Worm (Caenorhabditis elegans) whole organism, L3 larva: ENCODE measurements around the gene Y54F10BM.3.

Experiments
- ama-1 ChIP-seq: fragments of 150-350 bp; optimal IDR thresholded peaks from 2 replicates; lab custom pipeline; 2018
- hmg-11 ChIP-seq: sonication (generic microtip); optimal IDR thresholded peaks from 2 replicates; lab custom pipeline; 2016; ENCODE audit warnings: missing genetic modification characterization, missing compliant biosample characterization
- jun-1 ChIP-seq: fragments of 150-350 bp; optimal IDR thresholded peaks from 2 replicates; lab custom pipeline; 2014; ENCODE audit warnings: missing biosample characterization, missing genetic modification reagents, missing genetic modification characterization
- nhr-76 ChIP-seq: fragments of 150-350 bp; sonication (generic microtip); optimal IDR thresholded peaks from 5 replicates; lab custom pipeline; 2014; ENCODE audit warnings: missing biosample characterization, missing genetic modification characterization
- nhr-77 ChIP-seq: fragments of 150-350 bp; optimal IDR thresholded peaks from 2 replicates; lab custom pipeline; 2014; ENCODE audit warnings: missing biosample characterization, missing genetic modification characterization

DNA sequence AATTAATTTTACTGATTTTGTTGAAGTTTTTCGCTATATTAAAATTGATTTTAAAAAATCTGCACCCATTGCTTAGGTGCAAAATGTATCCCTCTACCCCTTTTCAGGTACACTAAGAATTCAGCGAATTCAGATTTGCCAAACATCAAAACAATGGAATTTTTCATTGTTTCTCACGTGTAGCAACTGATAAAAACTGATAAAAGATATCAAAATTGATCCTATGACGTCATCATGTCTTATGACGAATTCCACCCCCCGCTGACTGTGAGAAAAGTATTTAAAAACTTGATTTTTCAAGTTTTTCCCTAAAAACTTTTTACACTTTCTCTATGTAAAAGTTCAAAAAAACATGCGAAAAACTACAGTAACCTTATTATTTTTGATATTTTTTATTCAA is 1.3 kb upstream of the Y54F10BM.3 start, which contains the start of gene Y54F10BM.22:
- no peak for TF ChIP-seq hmg-11 (tag; lab: Kevin White, UChicago)
- TF ChIP-seq jun-1 (tag; lab: Kevin White, UChicago), result no peak
- TF ChIP-seq nhr-76, result no peak
- TF ChIP-seq ama-1, result no peak
- no peak for TF ChIP-seq nhr-77 (tag; lab: Kevin White, UChicago)
